Worm (Caenorhabditis elegans) whole organism, L2 larva: Measurements from ENCODE around the gene lea-1.

Experiments used
- R02D3.7 ChIP-seq: fragments of 150-350 bp; optimal IDR thresholded peaks from 2 replicates; lab custom pipeline; 2014; ENCODE audit warnings: missing biosample characterization, missing genetic modification characterization
- fos-1 ChIP-seq: fragments of 150-350 bp; optimal IDR thresholded peaks from 2 replicates; lab custom pipeline; 2014; ENCODE audit warnings: missing biosample characterization, missing genetic modification characterization
- unc-62 ChIP-seq: fragments of 150-350 bp; optimal IDR thresholded peaks from 2 replicates; lab custom pipeline; 2014; ENCODE audit warnings: missing biosample characterization, missing genetic modification reagents, missing genetic modification characterization

DNA sequence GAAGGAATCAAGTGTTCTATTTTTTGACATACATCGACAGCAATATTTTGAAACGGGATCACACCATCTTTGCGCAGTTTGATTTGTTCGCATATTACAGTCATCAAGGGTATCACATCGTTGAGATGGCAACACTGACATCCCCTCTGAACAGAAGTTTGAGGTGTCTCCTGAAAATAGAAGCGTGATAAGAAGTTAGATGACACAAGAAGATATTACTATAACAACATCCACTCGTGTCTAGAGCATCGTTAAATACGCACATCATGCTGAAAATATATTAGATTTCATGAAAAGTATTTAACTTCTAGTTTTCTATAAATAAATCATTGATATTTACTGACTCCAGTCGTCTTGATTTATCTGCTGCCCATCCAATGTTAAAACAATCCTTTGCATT lies 61.0 kb downstream of the lea-1 start:
- TF ChIP-seq fos-1 (tag; lab: Kevin White, UChicago) (no peak), unc-62 (GFP tag; lab: Kevin White, UChicago) (no peak), R02D3.7 (tag; lab: Kevin White, UChicago) (no peak)
